Fruit fly (Drosophila melanogaster) whole organism, wandering third instar larva: Measurements from ENCODE around the gene CG33702.

Experiments used
- Abd-B ChIP-seq: fragments of >200 bp; optimal IDR thresholded peaks from 2 replicates; lab custom pipeline; 2017; ENCODE audit warnings: missing biosample characterization, missing genetic modification characterization
- CG32264 ChIP-seq: fragments of 200-800 bp; sonication (Bioruptor generic); optimal IDR thresholded peaks from 2 replicates; lab custom pipeline; 2016; ENCODE audit warnings: missing biosample characterization, missing genetic modification characterization
- CG9705 ChIP-seq: fragments of 200-800 bp; sonication (Bioruptor generic); optimal IDR thresholded peaks from 2 replicates; lab custom pipeline; 2018; ENCODE audit warnings: missing biosample characterization, mild to moderate bottlenecking, missing genetic modification characterization
- CrebA ChIP-seq: fragments of 200-800 bp; sonication (Bioruptor generic); optimal IDR thresholded peaks from 2 replicates; lab custom pipeline; 2016; ENCODE audit warnings: missing biosample characterization, mild to moderate bottlenecking, missing genetic modification characterization, borderline replicate concordance
- Dfd ChIP-seq: fragments of >200 bp; optimal IDR thresholded peaks from 2 replicates; lab custom pipeline; 2017; ENCODE audit warnings: missing biosample characterization, missing genetic modification characterization
- Dif ChIP-seq: fragments of 200-275, 200-300 bp; sonication (Bioruptor generic); optimal IDR thresholded peaks from 2 replicates; lab custom pipeline; 2018; ENCODE audit warnings: missing biosample characterization, missing genetic modification characterization; ENCODE audit not compliant: partially characterized antibody
- GATAd ChIP-seq: sonication (Bioruptor generic); optimal IDR thresholded peaks from 2 replicates; lab custom pipeline; 2016; ENCODE audit warnings: missing biosample characterization, missing genetic modification characterization
- HLH106 ChIP-seq: fragments of 200-800 bp; optimal IDR thresholded peaks from 3 replicates; lab custom pipeline; 2019; ENCODE audit warnings: missing biosample characterization, mild to moderate bottlenecking, missing genetic modification characterization, moderate library complexity
- Hnf4 ChIP-seq: fragments of 200-800 bp; sonication (Bioruptor generic); optimal IDR thresholded peaks from 2 replicates; lab custom pipeline; 2016; ENCODE audit warnings: missing biosample characterization, mild to moderate bottlenecking, missing genetic modification characterization
- Hr78 ChIP-seq: fragments of >200 bp; optimal IDR thresholded peaks from 2 replicates; lab custom pipeline; 2017; ENCODE audit warnings: missing biosample characterization, missing genetic modification characterization
- Hr83 ChIP-seq: fragments of 200-300 bp; sonication (Bioruptor generic); optimal IDR thresholded peaks from 2 replicates; lab custom pipeline; 2016; ENCODE audit warnings: missing biosample characterization, mild to moderate bottlenecking, missing genetic modification characterization, moderate library complexity; ENCODE audit not compliant: poor library complexity, severe bottlenecking
- Jra ChIP-seq: sonication (Bioruptor generic); optimal IDR thresholded peaks from 2 replicates; lab custom pipeline; 2016; ENCODE audit warnings: missing biosample characterization, missing genetic modification characterization
- Mio ChIP-seq: sonication (Bioruptor generic); optimal IDR thresholded peaks from 2 replicates; lab custom pipeline; 2016; ENCODE audit warnings: missing biosample characterization, missing genetic modification characterization
- Myc ChIP-seq: fragments of >200 bp; optimal IDR thresholded peaks from 2 replicates; lab custom pipeline; 2017
- N ChIP-seq: fragments of >200 bp; optimal IDR thresholded peaks from 2 replicates; lab custom pipeline; 2018; ENCODE audit warnings: missing biosample characterization, missing external identifiers, missing genetic modification characterization
- OdsH ChIP-seq: fragments of 200-800 bp; sonication (Bioruptor generic); optimal IDR thresholded peaks from 2 replicates; lab custom pipeline; 2016; ENCODE audit warnings: missing biosample characterization, mild to moderate bottlenecking, missing genetic modification characterization
- Rel ChIP-seq, 2 experiments: fragments of 200-800 bp; sonication (Bioruptor generic) in 1 of 2; optimal IDR thresholded peaks; 2 replicates in 1 of 2; 3 replicates in 1 of 2; lab custom pipeline; 2016 to 2019; ENCODE audit warnings: mild to moderate bottlenecking in 2 of 2, missing biosample characterization in 2 of 2, missing genetic modification characterization in 2 of 2, moderate library complexity in 1 of 2
- Sp1 ChIP-seq: fragments of 200-800 bp; sonication (Bioruptor generic); optimal IDR thresholded peaks from 3 replicates; lab custom pipeline; 2019; ENCODE audit warnings: missing biosample characterization, mild to moderate bottlenecking, missing genetic modification characterization, moderate library complexity
- Vsx2 ChIP-seq: fragments of 200-300, 225-300 bp; sonication (Bioruptor generic); optimal IDR thresholded peaks from 2 replicates; lab custom pipeline; 2018; ENCODE audit warnings: missing biosample characterization, missing genetic modification characterization; ENCODE audit not compliant: partially characterized antibody
- br ChIP-seq: fragments of 200-800 bp; sonication (Bioruptor generic); optimal IDR thresholded peaks from 2 replicates; lab custom pipeline; 2016; ENCODE audit warnings: missing biosample characterization, missing genetic modification characterization
- brk ChIP-seq: fragments of 200-800 bp; sonication (Bioruptor generic); optimal IDR thresholded peaks from 2 replicates; lab custom pipeline; 2016; ENCODE audit warnings: missing biosample characterization, mild to moderate bottlenecking, missing genetic modification characterization
- dl ChIP-seq, 2 experiments: fragments of 175-275, 200-275 bp in 1 of 2; fragments of 200-275 bp in 1 of 2; sonication (Bioruptor generic); optimal IDR thresholded peaks; lab custom pipeline; 2018; ENCODE audit warnings: mild to moderate bottlenecking in 2 of 2, missing biosample characterization in 2 of 2, missing genetic modification characterization in 2 of 2, moderate library complexity in 2 of 2; ENCODE audit not compliant: partially characterized antibody in 2 of 2, insufficient read depth in 1 of 2
- dmrt93B ChIP-seq: fragments of 200-800 bp; sonication (Bioruptor generic); optimal IDR thresholded peaks from 2 replicates; lab custom pipeline; 2018; ENCODE audit warnings: missing biosample characterization, mild to moderate bottlenecking, missing genetic modification characterization
- dsf ChIP-seq: sonication (Bioruptor generic); optimal IDR thresholded peaks from 2 replicates; lab custom pipeline; 2016; ENCODE audit warnings: missing biosample characterization, missing genetic modification characterization, borderline replicate concordance
- ey ChIP-seq: fragments of 200-800 bp; sonication (Bioruptor generic); optimal IDR thresholded peaks from 2 replicates; lab custom pipeline; 2016; ENCODE audit warnings: missing biosample characterization, missing genetic modification characterization
- foxo ChIP-seq, 2 experiments: fragments of 200-800 bp; sonication (Bioruptor generic); optimal IDR thresholded peaks; 2 replicates in 1 of 2; 3 replicates in 1 of 2; lab custom pipeline; 2016 to 2017; ENCODE audit warnings: missing biosample characterization in 2 of 2, missing genetic modification characterization in 2 of 2
- fru ChIP-seq: fragments of 200-800 bp; sonication (Bioruptor generic); optimal IDR thresholded peaks from 3 replicates; lab custom pipeline; 2016; ENCODE audit warnings: missing biosample characterization, mild to moderate bottlenecking, missing genetic modification characterization
- h ChIP-seq: fragments of 200-800 bp; sonication (Bioruptor generic); optimal IDR thresholded peaks from 3 replicates; lab custom pipeline; 2016; ENCODE audit warnings: missing biosample characterization, mild to moderate bottlenecking, missing genetic modification characterization
- jim ChIP-seq: fragments of 175-275, 200-325 bp; sonication (Bioruptor generic); optimal IDR thresholded peaks from 2 replicates; lab custom pipeline; 2016; ENCODE audit warnings: missing biosample characterization, mild to moderate bottlenecking, missing genetic modification characterization
- lola ChIP-seq: fragments of >200 bp; optimal IDR thresholded peaks from 2 replicates; lab custom pipeline; 2017; ENCODE audit warnings: missing biosample characterization, missing genetic modification characterization
- pan ChIP-seq: fragments of >200 bp; optimal IDR thresholded peaks from 2 replicates; lab custom pipeline; 2017
- psq ChIP-seq: fragments of 200-800 bp; sonication (Bioruptor generic); optimal IDR thresholded peaks from 3 replicates; lab custom pipeline; 2017; ENCODE audit warnings: missing biosample characterization, mild to moderate bottlenecking, missing genetic modification characterization, moderate library complexity
- rgr ChIP-seq: fragments of 200-800 bp; sonication (Bioruptor generic); optimal IDR thresholded peaks from 3 replicates; lab custom pipeline; 2016; ENCODE audit warnings: missing biosample characterization, mild to moderate bottlenecking, missing genetic modification characterization
- sage ChIP-seq: fragments of 200-800 bp; sonication (Bioruptor generic); optimal IDR thresholded peaks from 2 replicates; lab custom pipeline; 2016; ENCODE audit warnings: missing biosample characterization, mild to moderate bottlenecking, missing genetic modification characterization
- sv ChIP-seq: fragments of 200-800 bp; sonication (Bioruptor generic); optimal IDR thresholded peaks from 3 replicates; lab custom pipeline; 2016; ENCODE audit warnings: missing biosample characterization, missing genetic modification characterization
- tai ChIP-seq: sonication (Bioruptor generic); optimal IDR thresholded peaks from 2 replicates; lab custom pipeline; 2016; ENCODE audit warnings: missing biosample characterization, missing genetic modification characterization
- usp ChIP-seq: fragments of >200 bp; optimal IDR thresholded peaks from 2 replicates; lab custom pipeline; 2017; ENCODE audit warnings: missing biosample characterization, missing genetic modification characterization
- woc ChIP-seq: sonication (Bioruptor generic); optimal IDR thresholded peaks from 2 replicates; lab custom pipeline; 2016; ENCODE audit warnings: missing biosample characterization, mild to moderate bottlenecking, missing genetic modification characterization

Gene CG33702

dm6 chr3L:9506421-9506820 lies 6.8 kb downstream of the CG33702 start:
- no peak for TF ChIP-seq Rel (GFP tag; optimal IDR thresholded peaks at IDR 0.05; lab: Kevin White, UChicago)
- TF ChIP-seq Rel (tag; optimal IDR thresholded peaks at IDR 0.05; lab: Kevin White, UChicago) = no peak
- TF ChIP-seq sv = no peak
- no peak for TF ChIP-seq Hr83 (GFP tag; lab: Kevin White, UChicago)
- TF ChIP-seq Dif (GFP tag; lab: Kevin White, UChicago) = no peak
- TF ChIP-seq br (GFP tag; lab: Kevin White, UChicago) = no peak
- TF ChIP-seq ey (GFP tag; lab: Kevin White, UChicago) = no peak
- TF ChIP-seq Hr78 = no peak
- no peak for TF ChIP-seq sage (GFP tag; lab: Kevin White, UChicago)
- TF ChIP-seq dl (GFP tag; optimal IDR thresholded peaks at IDR 0.05; lab: Kevin White, UChicago; ENCODE audit: insufficient read depth in 1 of 2, partially characterized antibody in 2 of 2) = no peak
- no peak for TF ChIP-seq Dfd (GFP tag; lab: Kevin White, UChicago)
- TF ChIP-seq CG9705 (GFP tag; lab: Kevin White, UChicago) = no peak
- no peak for TF ChIP-seq tai
- TF ChIP-seq Mio (GFP tag; lab: Kevin White, UChicago) = no peak
- TF ChIP-seq lola (GFP tag; lab: Kevin White, UChicago) = no peak
- TF ChIP-seq rgr (GFP tag; lab: Kevin White, UChicago) = no peak
- TF ChIP-seq usp (GFP tag; lab: Kevin White, UChicago) = no peak
- no peak for TF ChIP-seq OdsH (GFP tag; lab: Kevin White, UChicago)
- TF ChIP-seq, all 38 proteins: peak for 0

DNA sequence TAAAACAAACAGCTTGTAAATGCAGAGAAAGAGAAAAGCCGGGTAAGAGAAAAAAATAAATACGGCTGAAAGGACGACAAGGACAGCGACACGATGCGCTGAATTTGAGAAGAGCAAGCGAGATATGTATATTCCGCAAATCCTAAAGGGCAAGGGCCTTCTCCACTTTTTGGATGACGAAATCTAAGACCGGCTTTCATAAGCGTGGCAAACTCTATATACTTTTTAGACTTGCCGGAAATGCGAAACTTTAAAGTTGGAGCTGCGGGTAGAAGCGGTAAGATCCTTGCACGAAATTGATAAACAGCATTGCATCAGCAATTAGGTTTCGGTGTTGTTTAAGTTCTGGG lies 7.5 kb downstream of the CG33702 start:
- TF ChIP-seq Vsx2 (GFP tag; lab: Kevin White, UChicago) = no peak
- TF ChIP-seq h = no peak
- TF ChIP-seq GATAd (GFP tag; lab: Kevin White, UChicago) = no peak
- no peak for TF ChIP-seq Jra (GFP tag; lab: Kevin White, UChicago)
- no peak for TF ChIP-seq rgr (GFP tag; lab: Kevin White, UChicago)
- no peak for TF ChIP-seq lola (GFP tag; lab: Kevin White, UChicago)
- TF ChIP-seq dsf = no peak
- TF ChIP-seq Dif (GFP tag; lab: Kevin White, UChicago) = no peak
- TF ChIP-seq ey (GFP tag; lab: Kevin White, UChicago) = no peak
- no peak for TF ChIP-seq Sp1
- TF ChIP-seq Dfd (GFP tag; lab: Kevin White, UChicago) = no peak
- TF ChIP-seq usp (GFP tag; lab: Kevin White, UChicago) = no peak
- no peak for TF ChIP-seq tai
- no peak for TF ChIP-seq Hr78
- TF ChIP-seq Myc (lab: Kevin White, UChicago) = no peak

- peak; percentile 65 for TF ChIP-seq Sp1
- TF ChIP-seq CG32264 (GFP tag; lab: Kevin White, UChicago) = no peak
- peak; percentile 8 for TF ChIP-seq rgr (GFP tag; lab: Kevin White, UChicago)
- no peak for TF ChIP-seq br (GFP tag; lab: Kevin White, UChicago)
- no peak for TF ChIP-seq GATAd (GFP tag; lab: Kevin White, UChicago)
- TF ChIP-seq Vsx2 (GFP tag; lab: Kevin White, UChicago) = no peak
- TF ChIP-seq Jra (GFP tag; lab: Kevin White, UChicago) = peak; percentile 14
- TF ChIP-seq Dif (GFP tag; lab: Kevin White, UChicago) = peak; percentile 27
- no peak for TF ChIP-seq dmrt93B (GFP tag; lab: Kevin White, UChicago)
- no peak for TF ChIP-seq Dfd (GFP tag; lab: Kevin White, UChicago)
- TF ChIP-seq h = no peak
- peak; percentile 35 for TF ChIP-seq woc (GFP tag; lab: Kevin White, UChicago)
- TF ChIP-seq brk (GFP tag; lab: Kevin White, UChicago) = no peak
- no peak for TF ChIP-seq ey (GFP tag; lab: Kevin White, UChicago)
- TF ChIP-seq Myc (lab: Kevin White, UChicago) = peak; percentile 90
- no peak for TF ChIP-seq Rel (GFP tag; optimal IDR thresholded peaks at IDR 0.05; lab: Kevin White, UChicago)
- peak; percentile 49 for TF ChIP-seq Rel (tag; optimal IDR thresholded peaks at IDR 0.05; lab: Kevin White, UChicago)
- TF ChIP-seq lola (GFP tag; lab: Kevin White, UChicago) = no peak
- no peak for TF ChIP-seq CrebA (GFP tag; lab: Kevin White, UChicago)
- no peak for TF ChIP-seq Abd-B
- peak; percentile 65 for TF ChIP-seq Hr83 (GFP tag; lab: Kevin White, UChicago)
- no peak for TF ChIP-seq usp (GFP tag; lab: Kevin White, UChicago)
- TF ChIP-seq jim (GFP tag; lab: Kevin White, UChicago) = peak; percentile 37
- TF ChIP-seq HLH106 (tag; lab: Kevin White, UChicago) = peak; percentile 58
- no peak for TF ChIP-seq dsf
- TF ChIP-seq sage (GFP tag; lab: Kevin White, UChicago) = no peak
- no peak for TF ChIP-seq N (GFP tag; lab: Kevin White, UChicago)
- no peak for TF ChIP-seq pan (lab: Kevin White, UChicago)
- TF ChIP-seq tai = peak; percentile 42
- TF ChIP-seq fru (GFP tag; lab: Kevin White, UChicago) = peak; percentile 4
- peak; percentile 39 for TF ChIP-seq Hnf4
- no peak for TF ChIP-seq dl (GFP tag; optimal IDR thresholded peaks at IDR 0.05; lab: Kevin White, UChicago; ENCODE audit: insufficient read depth in 1 of 2, partially characterized antibody in 2 of 2)
- TF ChIP-seq Mio (GFP tag; lab: Kevin White, UChicago) = no peak
- no peak for TF ChIP-seq CG9705 (GFP tag; lab: Kevin White, UChicago)
- no peak for TF ChIP-seq Hr78
- no peak for TF ChIP-seq sv
- no peak for TF ChIP-seq psq
- TF ChIP-seq foxo (GFP tag; optimal IDR thresholded peaks at IDR 0.05; lab: Kevin White, UChicago) = peak in 1 of 2 experiments; percentile 27
- no peak for TF ChIP-seq OdsH (GFP tag; lab: Kevin White, UChicago)
Measured at dm6 chr3L:9505007-9505712, 8.0 kb downstream of the CG33702 start, which contains the start of gene path. TSS of gene path (minus strand) at chr3L:9505328.
